Worm (Caenorhabditis elegans): ENCODE results near the gene zchc-1A.
A peak's percentile ranks its signal among the peaks of the same experiment; 100 is the strongest.

The zchc-1A gene

ce11 chrX:5165037-5165436 is 9.1 kb upstream of the zchc-1A start, which contains the start of gene mans-3 (continued):
- TF ChIP-seq hmg-20 (GFP tag; IDR thresholded peaks at IDR 0.05) = peak; percentile 59; the same call in 1 of the 2 replicates
- peak; percentile 70 for TF ChIP-seq gei-17 (GFP tag; optimal IDR thresholded peaks at IDR 0.05)
- peak; percentile 77 for TF ChIP-seq nhr-90 (tag; optimal IDR thresholded peaks at IDR 0.05)
- TF ChIP-seq sptf-2 (GFP tag; optimal IDR thresholded peaks at IDR 0.05) = no peak
- TF ChIP-seq lin-54 (GFP tag; optimal IDR thresholded peaks at IDR 0.05) = peak; percentile 71
- no peak for TF ChIP-seq Y67H2A.10 (GFP tag; conservative IDR thresholded peaks at IDR 0.05)
- TF ChIP-seq snpc-4 (GFP tag; optimal IDR thresholded peaks at IDR 0.05) = no peak
- TF ChIP-seq snpc-4 (tag; optimal IDR thresholded peaks at IDR 0.05) = peak in 2 of 4 experiments; percentile 55 to 81
- no peak for TF ChIP-seq ceh-91 (GFP tag; IDR thresholded peaks at IDR 0.05)
- TF ChIP-seq F49E8.2 (tag; optimal IDR thresholded peaks at IDR 0.05; ENCODE audit: insufficient read depth) = no peak
- peak; percentile 75 for TF ChIP-seq atf-7 (tag; optimal IDR thresholded peaks at IDR 0.05)
- peak; percentile 69 for TF ChIP-seq rcor-1 (GFP tag; IDR thresholded peaks at IDR 0.05)
- TF ChIP-seq nhr-27 (tag; optimal IDR thresholded peaks at IDR 0.05) = no peak
- TF ChIP-seq tlf-1 (GFP tag; optimal IDR thresholded peaks at IDR 0.05) = peak; percentile 78
- TF ChIP-seq die-1 (tag; optimal IDR thresholded peaks at IDR 0.05) = peak; percentile 28
- peak; percentile 47 for TF ChIP-seq ztf-22 (GFP tag; optimal IDR thresholded peaks at IDR 0.05)
- TF ChIP-seq attf-5 (GFP tag; optimal IDR thresholded peaks at IDR 0.05) = peak; percentile 88
- TF ChIP-seq ekl-4 (GFP tag; IDR thresholded peaks at IDR 0.05) = 0 out of 2 replicates have a peak, but pooled peaks have one; percentile 43
- TF ChIP-seq F23B12.7 (tag; optimal IDR thresholded peaks at IDR 0.05; ENCODE audit: insufficient read depth) = peak; percentile 66
- peak; percentile 79 for TF ChIP-seq F22D6.2 (tag; optimal IDR thresholded peaks at IDR 0.05)
- TF ChIP-seq somi-1 (GFP tag; optimal IDR thresholded peaks at IDR 0.05) = peak; percentile 81
- TF ChIP-seq lin-35 (GFP tag; optimal IDR thresholded peaks at IDR 0.05) = peak in 2 of 3 experiments; percentile 27 to 84
- TF ChIP-seq egl-44 (GFP tag; IDR thresholded peaks at IDR 0.05) = peak; percentile 42; the same call in 1 of the 2 replicates
- peak; percentile 85 for TF ChIP-seq ztf-26 (tag; optimal IDR thresholded peaks at IDR 0.05)
- TF ChIP-seq K12H6.12 (tag; optimal IDR thresholded peaks at IDR 0.05) = peak; percentile 83
- peak; percentile 82 for TF ChIP-seq pbrm-1 (GFP tag; IDR thresholded peaks at IDR 0.05)
- peak; percentile 23 for TF ChIP-seq pha-4 (tag; optimal IDR thresholded peaks at IDR 0.05)
- peak; percentile 57 for TF ChIP-seq repo-1 (tag; optimal IDR thresholded peaks at IDR 0.05)
- peak; percentile 82; the same call in 1 of the 2 replicates for TF ChIP-seq Y53G8AR.9 (GFP tag; conservative IDR thresholded peaks at IDR 0.05)

- no peak for TF ChIP-seq sea-2 (GFP tag; IDR thresholded peaks at IDR 0.05)
- TF ChIP-seq ceh-40 (GFP tag; IDR thresholded peaks at IDR 0.05) = no peak
Measured at ce11 chrX:5168770-5169169, 5.4 kb upstream of the zchc-1A start.

- TF ChIP-seq die-1 (tag; optimal IDR thresholded peaks at IDR 0.05) (no peak), tbx-9 (tag; optimal IDR thresholded peaks at IDR 0.05; ENCODE audit: borderline replicate concordance) (no peak), ZK185.1 (tag; optimal IDR thresholded peaks at IDR 0.05; ENCODE audit: poor library complexity, severe bottlenecking) (no peak), mes-4 (tag; optimal IDR thresholded peaks at IDR 0.05) (no peak), sptf-2 (GFP tag; optimal IDR thresholded peaks at IDR 0.05) (no peak), ztf-22 (GFP tag; optimal IDR thresholded peaks at IDR 0.05) (no peak), nhr-120 (GFP tag; IDR thresholded peaks at IDR 0.05) (no peak), tbp1 (GFP tag; optimal IDR thresholded peaks at IDR 0.05) (no peak), bed-2 (GFP tag; IDR thresholded peaks at IDR 0.05) (no peak), snpc-1.1 (tag; optimal IDR thresholded peaks at IDR 0.05; ENCODE audit: insufficient read depth) (no peak), B0035.1 (tag; optimal IDR thresholded peaks at IDR 0.05) (no peak), nhr-27 (tag; optimal IDR thresholded peaks at IDR 0.05) (no peak), lin-26 (GFP tag; IDR thresholded peaks at IDR 0.05) (no peak), Y79H2A.3 (GFP tag; conservative IDR thresholded peaks at IDR 0.05) (no peak), lsl-1 (GFP tag; optimal IDR thresholded peaks at IDR 0.05) (no peak), F33H1.4 (GFP tag; IDR thresholded peaks at IDR 0.05) (no peak)
Measured at ce11 chrX:5171085-5171484, 3.1 kb upstream of the zchc-1A start, which contains the start of gene T03G11.10. TSS of gene T03G11.10 (minus strand) at chrX:5171185.

Measured in whole organism, young adult.